Fruit fly (Drosophila melanogaster): Measurements from ENCODE around the gene tko.

Gene tko

dm6 chrX:2452734-2453133 is 9.0 kb upstream of the tko start:
- no peak for TF ChIP-seq ttk (optimal IDR thresholded peaks at IDR 0.05)
- no peak for TF ChIP-seq h (optimal IDR thresholded peaks at IDR 0.05)
- no peak for TF ChIP-seq psq (optimal IDR thresholded peaks at IDR 0.05)
- no peak for TF ChIP-seq Myc (optimal IDR thresholded peaks at IDR 0.05)
- no peak for TF ChIP-seq insv (optimal IDR thresholded peaks at IDR 0.05)
- TF ChIP-seq Sin3A (optimal IDR thresholded peaks at IDR 0.05), result no peak

dm6 chrX:2447750-2448299 is 4.0 kb upstream of the tko start, which contains the start of gene z:
TSS of gene z (plus strand) at chrX:2447769.
- no peak for TF ChIP-seq Sin3A (optimal IDR thresholded peaks at IDR 0.05)
- TF ChIP-seq insv (optimal IDR thresholded peaks at IDR 0.05), result no peak
- no peak for TF ChIP-seq h (optimal IDR thresholded peaks at IDR 0.05)
- no peak for TF ChIP-seq ttk (optimal IDR thresholded peaks at IDR 0.05)
- no peak for TF ChIP-seq Myc (optimal IDR thresholded peaks at IDR 0.05)
- no peak for TF ChIP-seq psq (optimal IDR thresholded peaks at IDR 0.05)

- no peak for TF ChIP-seq ttk (optimal IDR thresholded peaks at IDR 0.05)
- no peak for TF ChIP-seq Myc (optimal IDR thresholded peaks at IDR 0.05)
- TF ChIP-seq h (optimal IDR thresholded peaks at IDR 0.05), result no peak
Observed at dm6 chrX:2440219-2440618, 3.6 kb downstream of the tko start.

dm6 chrX:2434913-2435312 is 8.9 kb downstream of the tko start:
- TF ChIP-seq insv (optimal IDR thresholded peaks at IDR 0.05) (no peak), ttk (optimal IDR thresholded peaks at IDR 0.05) (no peak), psq (optimal IDR thresholded peaks at IDR 0.05) (no peak), h (optimal IDR thresholded peaks at IDR 0.05) (no peak), Sin3A (optimal IDR thresholded peaks at IDR 0.05) (no peak), Myc (optimal IDR thresholded peaks at IDR 0.05) (no peak)

DNA sequence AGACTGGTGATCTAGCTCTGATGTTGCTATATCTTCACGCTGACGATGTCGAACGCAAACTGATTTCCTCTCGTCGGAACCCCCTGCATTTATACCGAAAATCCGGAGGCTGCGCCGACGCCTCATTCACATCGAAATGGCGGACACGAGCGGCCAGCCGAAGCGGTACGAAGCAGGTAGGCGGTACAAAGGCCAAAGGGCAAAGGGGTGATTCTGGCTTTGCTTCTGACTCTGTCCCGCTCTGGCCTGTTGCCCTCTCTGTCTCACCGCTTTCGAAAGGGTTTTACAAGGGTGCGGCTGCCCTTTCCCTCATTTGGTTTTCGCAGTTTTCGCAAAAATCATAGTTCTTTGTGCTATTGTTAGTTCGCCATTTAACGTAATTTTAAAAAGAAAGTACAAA is 14.9 kb downstream of the tko start, which contains the start of gene gt:
Gene gt, minus strand, starts transcription at position 65 of the 400 bp plus-strand sequence.
- TF ChIP-seq Sin3A (optimal IDR thresholded peaks at IDR 0.05) (no peak), h (optimal IDR thresholded peaks at IDR 0.05) (no peak)

- no peak for TF ChIP-seq Sin3A (optimal IDR thresholded peaks at IDR 0.05)
Observed at dm6 chrX:2425755-2426154, 18.0 kb downstream of the tko start, which contains the start of gene CG32797. TSS of gene CG32797 (minus strand) at chrX:2425855.

DNA sequence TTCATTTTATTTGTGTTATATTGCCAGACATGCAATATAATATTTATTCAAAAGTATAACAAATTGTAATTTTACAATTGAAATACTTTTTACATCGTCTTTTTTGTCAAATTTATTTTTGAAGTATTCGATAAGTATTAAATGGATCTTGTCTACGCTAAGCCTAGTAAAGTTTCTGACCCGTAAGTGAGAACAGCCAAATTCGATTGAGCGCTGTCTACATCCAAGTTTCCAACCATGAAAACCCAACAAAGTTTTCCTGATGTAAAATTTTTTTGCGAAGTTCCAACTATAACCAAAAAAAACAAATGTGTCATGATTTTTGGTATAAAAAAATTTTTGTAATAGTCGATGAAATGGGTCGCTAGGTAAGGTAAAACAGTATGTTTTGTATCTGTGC is 24.3 kb downstream of the tko start:
- no peak for TF ChIP-seq ttk (optimal IDR thresholded peaks at IDR 0.05)

DNA sequence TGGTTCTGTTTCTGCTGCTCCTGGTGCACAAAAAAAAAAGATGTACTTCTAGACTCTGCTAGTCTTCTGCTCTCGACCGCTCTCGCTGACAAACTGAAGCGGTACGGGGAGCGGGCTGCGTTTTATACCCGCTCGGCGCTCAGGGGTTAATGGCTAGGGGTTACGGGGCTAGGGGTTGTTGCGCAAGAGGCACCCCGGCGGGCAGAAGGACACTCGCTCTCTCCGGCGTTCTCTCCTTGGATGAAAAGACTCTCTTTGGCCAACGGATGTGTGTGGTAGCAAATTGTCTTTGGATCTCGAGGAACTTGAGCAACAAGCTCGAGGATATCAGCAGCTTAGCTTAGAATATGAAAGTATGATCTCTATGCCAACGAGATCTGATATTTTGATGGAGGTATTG is 33.0 kb downstream of the tko start, which contains the start of gene CG12496:
Gene CG12496, minus strand, starts transcription at position 97 of the 400 bp plus-strand sequence.
- TF ChIP-seq h (optimal IDR thresholded peaks at IDR 0.05), result no peak
- TF ChIP-seq Myc (optimal IDR thresholded peaks at IDR 0.05), result no peak
- TF ChIP-seq insv (optimal IDR thresholded peaks at IDR 0.05), result no peak
- TF ChIP-seq ttk (optimal IDR thresholded peaks at IDR 0.05), result no peak
- no peak for TF ChIP-seq Sin3A (optimal IDR thresholded peaks at IDR 0.05)
- TF ChIP-seq psq (optimal IDR thresholded peaks at IDR 0.05), result no peak

dm6 chrX:2408675-2409163 is 35.1 kb downstream of the tko start:
- TF ChIP-seq psq (optimal IDR thresholded peaks at IDR 0.05) (no peak), h (optimal IDR thresholded peaks at IDR 0.05) (no peak), ttk (optimal IDR thresholded peaks at IDR 0.05) (no peak), Myc (optimal IDR thresholded peaks at IDR 0.05) (no peak), insv (optimal IDR thresholded peaks at IDR 0.05) (no peak), Sin3A (optimal IDR thresholded peaks at IDR 0.05) (no peak)

DNA sequence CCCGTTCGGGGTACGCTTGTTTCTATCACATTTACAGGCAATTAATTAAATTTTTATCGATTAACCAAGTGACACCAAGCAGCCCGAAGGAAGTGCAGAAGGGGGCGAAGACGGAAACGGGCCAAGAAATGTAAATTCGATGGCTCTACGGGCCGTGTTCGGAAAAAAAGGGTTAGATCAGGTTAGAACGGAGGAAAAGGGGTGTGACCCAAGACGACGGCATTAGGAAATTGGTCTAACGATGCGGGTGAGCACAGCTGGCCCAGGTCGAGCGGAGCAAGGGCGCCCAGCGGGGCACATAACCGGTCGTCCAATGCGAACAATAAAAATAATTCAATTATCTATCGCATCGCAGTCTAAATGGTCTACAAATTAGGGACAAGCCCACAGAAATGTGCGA is 44.3 kb downstream of the tko start:
- TF ChIP-seq psq (optimal IDR thresholded peaks at IDR 0.05) (no peak), Myc (optimal IDR thresholded peaks at IDR 0.05) (no peak), ttk (optimal IDR thresholded peaks at IDR 0.05) (no peak), insv (optimal IDR thresholded peaks at IDR 0.05) (no peak), h (optimal IDR thresholded peaks at IDR 0.05) (no peak), Sin3A (optimal IDR thresholded peaks at IDR 0.05) (no peak)

DNA sequence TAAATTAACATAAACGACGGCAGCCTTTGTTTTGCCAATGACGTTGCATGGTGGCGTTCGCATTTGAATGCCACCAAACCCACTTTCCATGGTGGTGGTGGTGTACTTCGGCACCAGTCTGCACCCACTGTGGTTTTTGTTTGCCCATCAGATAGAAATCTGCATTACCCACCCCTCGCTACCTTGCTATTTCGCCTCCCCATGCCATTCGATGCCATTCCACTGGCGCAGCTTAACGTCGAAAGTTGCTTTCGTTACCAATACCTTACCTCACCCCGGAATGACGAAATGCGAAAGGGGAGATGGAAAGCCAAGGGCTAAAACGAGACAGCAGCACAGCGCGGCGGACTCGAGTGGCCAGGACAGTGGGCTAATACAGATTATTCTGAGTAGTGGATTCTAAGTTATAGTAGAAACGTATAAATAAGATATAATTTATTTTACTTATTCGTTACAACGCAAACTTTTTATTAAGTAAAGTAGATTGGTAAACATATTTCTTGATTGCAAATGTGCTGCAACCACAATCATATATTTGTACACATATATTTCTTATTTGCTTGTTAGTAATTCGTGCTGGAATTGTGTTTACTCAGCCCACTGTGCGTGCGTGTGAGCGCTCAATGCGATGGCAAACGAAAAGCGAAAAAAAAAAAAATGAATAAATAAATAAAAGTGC is 47.4 kb downstream of the tko start:
- TF ChIP-seq Sin3A (optimal IDR thresholded peaks at IDR 0.05) (no peak), ttk (optimal IDR thresholded peaks at IDR 0.05) (no peak), insv (optimal IDR thresholded peaks at IDR 0.05) (no peak)

DNA sequence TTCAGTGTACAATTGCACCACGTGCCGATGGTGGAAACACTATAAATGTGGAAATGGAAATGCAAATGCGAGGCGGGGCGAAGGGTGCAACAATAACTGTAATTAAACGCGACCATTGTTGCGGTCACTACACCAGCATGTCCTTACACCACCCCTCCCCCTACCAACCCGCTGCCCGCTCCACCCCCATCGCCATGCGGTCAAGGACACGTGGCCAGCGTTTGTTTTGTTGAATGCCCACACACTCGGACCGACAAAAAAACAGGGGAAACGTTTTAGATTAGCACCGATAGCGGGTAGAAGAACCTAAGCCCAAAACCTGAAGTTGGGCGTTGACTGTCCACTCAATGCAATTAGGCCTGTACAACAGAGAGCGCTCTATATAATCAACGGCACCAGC is 49.3 kb downstream of the tko start:
- TF ChIP-seq psq (optimal IDR thresholded peaks at IDR 0.05) (no peak), Sin3A (optimal IDR thresholded peaks at IDR 0.05) (no peak), insv (optimal IDR thresholded peaks at IDR 0.05) (no peak), ttk (optimal IDR thresholded peaks at IDR 0.05) (no peak)

Measured in Kc167 (cell line).